Fruit fly (Drosophila melanogaster) S2 (cell line): ENCODE results near the gene Aos1.
"Not testable (repeated sequence)": the region's sequence is repeated elsewhere in the genome, so short reads cannot be mapped to it uniquely, and the experiment has no call there.

Experiments used
- CG8478 ChIP-seq: fragments of >200 bp; optimal IDR thresholded peaks from 2 replicates; lab custom pipeline; 2018
- CTCF ChIP-seq, 2 experiments: fragments of >200 bp; optimal IDR thresholded peaks; 2 replicates each; lab custom pipeline; 2018

The Aos1 gene

DNA sequence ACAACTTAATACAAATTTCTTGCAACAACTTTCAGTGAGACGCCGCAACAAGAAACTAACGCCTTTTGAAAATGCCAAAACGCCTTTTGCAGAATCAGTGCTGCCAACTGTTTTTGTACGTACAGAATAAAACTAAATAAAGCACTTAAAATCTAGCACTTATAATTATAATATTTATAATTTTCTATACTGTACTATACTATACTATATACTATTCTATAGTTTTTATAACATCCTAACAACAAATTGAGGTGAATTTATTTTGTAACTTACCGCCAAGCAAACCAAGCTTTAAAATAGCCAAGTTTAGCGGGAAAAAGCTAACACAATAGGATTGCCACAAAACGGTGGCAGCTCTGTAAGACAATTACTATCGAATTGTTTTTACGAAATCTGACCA is at the start of gene Aos1, which contains the start of gene Srlp:
Aos1 (minus strand) TSS at position 59 of the 400 bp plus-strand sequence.
Srlp (plus strand) TSS at position 335 of the 400 bp plus-strand sequence.
- TF ChIP-seq CG8478 (lab: Kevin White, UChicago) (no peak), CTCF (optimal IDR thresholded peaks at IDR 0.05; lab: Kevin White, UChicago) (no peak)

DNA sequence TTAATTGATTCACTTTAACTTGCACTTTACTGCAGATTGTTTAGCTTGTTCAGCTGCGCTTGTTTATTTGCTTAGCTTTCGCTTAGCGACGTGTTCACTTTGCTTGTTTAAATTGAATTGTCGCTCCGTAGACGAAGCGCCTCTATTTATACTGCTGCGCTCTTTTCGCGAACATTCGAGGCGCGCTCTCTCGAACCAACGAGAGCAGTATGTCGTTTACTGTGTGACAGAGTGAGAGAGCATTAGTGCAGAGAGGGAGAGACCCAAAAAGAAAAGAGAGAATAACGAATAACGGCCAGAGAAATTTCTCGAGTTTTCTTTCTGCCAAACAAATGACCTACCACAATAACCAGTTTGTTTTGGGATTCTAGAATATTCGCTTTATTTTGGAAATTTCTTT is 34.1 kb upstream of the Aos1 start, which contains the start of gene Hsp70Ba:
Hsp70Ba (minus strand) TSS at position 102 of the 400 bp plus-strand sequence.
- TF ChIP-seq CTCF (optimal IDR thresholded peaks at IDR 0.05; lab: Kevin White, UChicago); CG8478 (lab: Kevin White, UChicago): not testable (repeated sequence)

DNA sequence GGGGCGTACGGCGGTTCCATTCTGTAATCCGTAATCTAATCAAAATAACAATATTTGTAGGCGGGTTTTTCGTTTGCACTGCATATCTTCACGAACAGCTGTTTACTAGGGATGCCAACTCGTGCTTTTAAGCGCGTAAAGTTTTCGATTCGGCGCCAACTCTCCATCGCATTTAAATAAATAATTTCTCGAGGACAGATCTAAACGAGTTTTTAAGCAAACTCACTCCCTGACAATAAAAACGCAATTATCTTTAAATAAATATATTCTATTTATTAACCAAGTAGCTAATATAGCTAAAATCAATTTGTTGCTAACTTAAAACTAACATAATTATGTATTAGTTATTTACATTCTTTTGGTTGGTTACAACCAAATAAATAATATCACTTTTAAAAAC is 31.6 kb upstream of the Aos1 start, which contains the start of gene CG5608:
CG5608 (minus strand) TSS at position 101 of the 400 bp plus-strand sequence.
- not testable (repeated sequence) for TF ChIP-seq CTCF (optimal IDR thresholded peaks at IDR 0.05; lab: Kevin White, UChicago); CG8478 (lab: Kevin White, UChicago)

DNA sequence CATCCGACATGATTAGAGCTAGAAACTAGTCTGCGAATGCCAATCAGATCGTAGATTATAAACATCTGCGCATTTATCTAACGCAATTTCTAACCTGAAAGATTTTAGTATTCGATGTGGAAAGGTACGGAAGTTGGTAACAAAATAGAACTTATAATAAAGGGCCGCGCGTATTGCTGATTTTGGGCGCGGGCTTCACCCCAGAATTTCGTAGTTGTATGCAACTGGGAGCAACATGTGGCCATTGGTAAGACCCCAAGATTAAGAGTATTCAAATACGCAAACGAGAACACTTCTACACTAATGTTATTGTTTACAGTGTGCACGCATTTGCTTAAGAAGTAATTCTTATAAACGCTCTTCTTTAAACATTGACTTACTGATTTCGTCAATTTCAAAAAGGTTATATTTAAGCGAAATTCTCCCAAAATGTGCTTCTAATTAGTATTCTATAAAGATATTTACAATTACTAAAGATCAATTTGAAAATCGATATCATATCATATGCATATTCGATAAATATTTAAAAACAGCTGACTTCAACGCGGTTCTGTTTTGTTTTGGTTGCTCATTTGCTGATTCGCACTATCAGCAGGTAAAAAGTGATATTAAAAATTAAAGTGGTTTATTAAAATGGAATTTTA is 26.4 kb upstream of the Aos1 start, which contains the start of the genes CG5961 and Polr3C:
CG5961 (minus strand) TSS at position 416 of the 644 bp plus-strand sequence.
Polr3C (plus strand) TSS at position 536 of the 644 bp plus-strand sequence.
- no peak for TF ChIP-seq CG8478 (lab: Kevin White, UChicago)

DNA sequence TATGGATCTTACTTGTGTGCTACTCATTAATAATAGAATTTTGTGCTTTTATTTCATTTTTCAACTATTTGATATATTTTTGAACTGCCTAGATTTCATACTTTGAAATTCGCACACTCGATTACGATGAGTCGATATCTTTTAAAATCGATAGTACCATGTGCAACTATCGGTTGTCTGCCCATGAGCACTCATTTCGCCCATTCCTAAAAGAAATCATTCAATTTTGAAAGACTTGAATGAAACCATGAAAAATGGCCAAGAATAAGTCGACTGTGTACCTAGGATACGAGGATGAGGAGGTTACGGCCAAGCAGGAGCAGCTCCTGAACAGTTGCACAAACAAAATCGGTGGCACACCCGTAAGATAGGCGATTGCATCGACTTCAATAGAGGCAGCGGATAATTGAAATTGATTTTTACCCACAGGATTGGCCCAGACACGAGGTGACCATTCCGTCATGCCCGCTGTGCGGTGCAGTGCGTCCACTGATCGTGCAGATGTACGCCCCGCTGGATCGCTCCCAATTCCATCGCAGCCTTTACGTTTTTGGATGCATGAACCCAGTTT is 22.8 kb upstream of the Aos1 start, which contains the start of gene trus:
trus (plus strand) TSS at position 204 of the 571 bp plus-strand sequence.
- TF ChIP-seq CG8478 (lab: Kevin White, UChicago) (no peak), CTCF (optimal IDR thresholded peaks at IDR 0.05; lab: Kevin White, UChicago) (no peak)

DNA sequence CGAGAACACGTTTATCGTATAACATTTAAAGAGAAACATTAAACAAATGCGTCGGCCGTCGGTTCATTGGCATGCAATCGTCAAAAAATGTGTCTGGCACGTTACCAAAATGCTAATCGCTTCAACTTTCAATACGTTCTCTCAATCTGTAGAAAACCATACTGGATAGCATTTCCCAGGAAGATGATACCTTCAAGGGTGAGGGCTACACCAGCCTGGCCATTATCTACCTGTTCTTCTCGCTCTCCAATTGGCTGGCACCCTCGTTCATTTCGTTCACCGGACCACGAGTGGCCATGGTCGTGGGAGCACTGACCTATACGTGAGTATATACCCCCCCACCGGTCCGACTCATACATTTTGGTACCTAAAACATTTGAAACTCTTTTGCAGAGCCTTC is 20.9 kb upstream of the Aos1 start:
- TF ChIP-seq CTCF (optimal IDR thresholded peaks at IDR 0.05; lab: Kevin White, UChicago) (no peak), CG8478 (lab: Kevin White, UChicago) (no peak)

DNA sequence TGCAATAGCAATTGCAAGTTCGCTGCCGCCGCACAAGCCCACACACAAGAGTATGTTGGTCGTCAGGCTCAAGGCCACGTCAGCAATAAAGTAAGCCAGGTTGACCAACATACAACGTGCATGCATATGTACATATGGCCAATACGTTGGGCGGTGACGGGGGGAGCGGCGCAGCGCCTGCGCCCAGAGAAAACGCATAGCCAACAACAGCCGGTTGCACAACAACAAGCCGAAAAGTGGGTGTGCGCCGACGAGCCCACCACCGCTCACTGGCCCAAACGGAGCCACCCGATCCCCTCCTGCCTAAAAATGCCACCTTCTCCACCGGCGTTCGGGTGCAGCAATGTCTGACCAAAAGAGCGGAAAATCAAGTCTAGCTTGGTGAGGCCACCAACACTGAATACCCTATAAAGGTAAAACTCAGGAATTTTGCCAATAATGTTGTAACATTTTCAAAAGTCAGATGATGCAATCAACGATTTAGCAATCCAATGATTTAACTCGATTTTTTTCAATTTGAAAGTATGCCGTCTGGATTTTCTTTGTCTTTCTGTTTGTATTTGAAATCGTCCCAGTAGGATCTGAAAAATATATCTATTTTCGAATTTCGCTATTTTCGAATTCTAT is 18.4 kb upstream of the Aos1 start, which contains the start of gene CG5509:
CG5509 (plus strand) TSS at position 577 of the 627 bp plus-strand sequence.
- no peak for TF ChIP-seq CTCF (optimal IDR thresholded peaks at IDR 0.05; lab: Kevin White, UChicago)
- TF ChIP-seq CG8478 (lab: Kevin White, UChicago), result no peak

DNA sequence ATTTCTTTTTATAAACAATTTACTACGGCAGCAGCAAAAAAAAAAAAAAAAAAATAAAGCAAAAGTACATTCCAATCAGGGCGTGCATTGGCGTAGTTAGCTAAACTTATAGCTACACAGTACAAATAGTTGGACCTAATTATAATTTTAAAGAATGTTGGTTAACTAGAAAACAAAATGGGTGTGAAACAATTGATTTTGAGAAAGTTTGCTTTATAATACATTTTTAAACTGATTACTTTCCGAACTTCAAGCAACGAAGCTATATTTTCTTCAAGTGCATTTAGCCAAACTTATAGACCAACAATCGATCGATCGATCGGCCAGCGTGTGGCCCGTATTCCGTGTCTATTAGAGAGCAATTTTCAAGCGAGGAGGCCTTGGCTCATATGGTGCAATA is 17.8 kb upstream of the Aos1 start:
- no peak for TF ChIP-seq CG8478 (lab: Kevin White, UChicago)
- TF ChIP-seq CTCF (optimal IDR thresholded peaks at IDR 0.05; lab: Kevin White, UChicago), result no peak

DNA sequence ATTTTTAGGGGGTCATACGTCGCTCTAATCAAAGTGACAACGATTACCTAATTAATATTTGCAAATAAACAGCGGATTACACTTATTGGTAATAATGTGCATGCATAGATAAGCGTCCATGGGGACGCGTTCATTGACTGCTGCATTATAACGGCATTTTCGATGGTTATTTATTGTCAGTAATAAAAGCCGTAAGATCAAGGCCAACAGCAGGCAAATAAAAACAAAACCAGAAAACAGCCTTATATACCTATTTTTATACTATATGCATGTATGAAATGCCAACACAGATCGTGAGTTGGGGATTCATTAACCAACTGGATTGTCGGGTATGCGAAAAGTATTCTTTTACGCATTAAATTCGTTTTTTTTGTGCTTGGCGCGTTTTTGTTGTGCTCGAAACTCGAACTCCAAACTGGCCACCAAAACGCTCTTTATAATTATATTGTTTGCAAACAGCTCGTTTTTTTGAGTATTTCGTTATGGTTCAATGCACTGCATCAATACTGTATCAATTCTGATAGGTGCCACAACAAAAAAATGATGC is 17.2 kb upstream of the Aos1 start:
- TF ChIP-seq CG8478 (lab: Kevin White, UChicago) (no peak), CTCF (optimal IDR thresholded peaks at IDR 0.05; lab: Kevin White, UChicago) (no peak)

DNA sequence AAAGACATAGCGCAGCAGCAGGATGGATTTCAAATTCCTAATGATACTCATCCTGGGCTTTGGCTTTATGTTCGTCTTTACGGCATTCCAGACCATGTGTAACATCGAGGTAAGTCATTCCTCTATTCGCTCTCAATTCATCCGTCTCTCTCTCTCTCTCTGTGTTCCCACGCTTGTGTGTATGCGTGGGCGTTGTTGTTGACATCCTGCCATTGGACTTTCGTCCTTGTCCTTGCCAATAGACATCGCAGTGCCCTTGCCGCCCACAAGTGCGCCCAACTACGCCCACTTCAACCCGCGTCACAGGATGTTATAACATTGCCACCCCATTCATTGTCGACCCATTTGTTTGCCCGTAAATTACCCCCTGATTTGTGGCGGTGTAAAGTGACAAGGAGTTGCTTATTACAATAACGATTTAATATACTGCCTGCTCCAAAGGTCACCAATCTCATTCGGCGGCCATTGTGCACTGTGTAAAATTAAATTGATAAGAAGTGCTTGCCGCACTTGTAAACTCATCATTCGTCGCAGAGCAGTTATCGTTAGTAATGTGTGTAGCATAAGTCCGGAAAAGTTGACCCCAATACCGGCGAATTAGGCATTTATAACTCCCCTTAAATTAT is 16.1 kb upstream of the Aos1 start:
- TF ChIP-seq CTCF (optimal IDR thresholded peaks at IDR 0.05; lab: Kevin White, UChicago) (no peak), CG8478 (lab: Kevin White, UChicago) (no peak)

DNA sequence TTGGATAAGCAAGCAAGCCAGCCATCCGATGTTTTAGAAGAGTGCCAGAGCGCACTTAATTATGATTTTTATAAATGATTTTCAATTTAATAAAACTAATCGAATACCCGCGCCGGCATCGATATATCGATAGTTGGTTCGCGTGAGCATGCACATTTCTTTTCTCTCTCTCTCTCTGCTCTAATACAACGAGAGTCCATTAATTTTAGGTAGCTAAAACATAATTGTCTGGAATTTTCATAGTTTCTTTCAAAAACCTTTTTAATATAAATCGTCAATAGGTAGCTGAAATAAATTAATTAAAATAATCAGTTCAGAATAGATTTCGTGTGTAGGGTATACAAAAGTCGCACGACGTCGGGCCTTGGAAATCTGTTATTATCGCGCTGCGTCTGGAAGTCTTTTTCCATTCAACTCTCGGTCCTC is 15.3 kb upstream of the Aos1 start, which contains the start of gene CG18549:
CG18549 (plus strand) TSS at position 408 of the 426 bp plus-strand sequence.
- TF ChIP-seq CG8478 (lab: Kevin White, UChicago) (no peak), CTCF (optimal IDR thresholded peaks at IDR 0.05; lab: Kevin White, UChicago) (no peak)

DNA sequence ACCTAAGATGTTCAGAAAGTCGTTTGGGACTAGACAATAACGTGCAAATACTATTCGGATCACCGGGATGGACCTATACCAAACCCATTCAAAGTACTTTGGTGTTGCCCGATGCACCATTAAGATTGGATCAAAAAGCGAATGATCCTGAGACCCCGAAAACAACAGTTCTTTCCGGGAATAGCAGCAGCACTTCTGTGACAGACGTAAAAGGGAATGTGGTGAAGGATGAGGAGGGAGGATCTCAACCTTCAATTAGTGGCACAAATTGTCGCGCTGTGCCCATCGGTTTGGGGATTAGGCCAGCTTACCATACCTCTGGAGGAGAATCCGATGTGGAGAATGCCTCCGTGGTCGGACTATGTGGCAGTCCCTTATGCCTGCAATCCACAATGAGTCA is 14.7 kb upstream of the Aos1 start:
- TF ChIP-seq CTCF (optimal IDR thresholded peaks at IDR 0.05; lab: Kevin White, UChicago), result no peak
- no peak for TF ChIP-seq CG8478 (lab: Kevin White, UChicago)

DNA sequence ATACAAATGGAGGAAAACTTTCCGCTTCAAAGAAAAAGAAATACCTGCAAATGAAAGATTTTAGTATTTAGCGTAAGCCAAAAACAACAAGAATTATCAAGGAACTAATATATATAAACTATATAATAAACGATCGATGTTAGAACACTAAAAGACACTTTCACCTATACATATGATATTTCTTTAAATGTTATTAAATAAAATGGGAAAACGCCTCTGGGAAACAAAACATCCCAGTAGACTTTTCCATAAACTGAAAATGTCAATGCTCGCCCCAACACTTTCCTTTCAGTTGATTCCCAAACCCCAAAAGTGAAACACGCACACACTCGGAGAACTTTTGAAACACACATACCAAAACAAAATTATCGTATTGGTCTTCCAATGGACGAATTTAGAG is 13.7 kb upstream of the Aos1 start, which contains the start of gene vrs:
vrs (plus strand) TSS at position 301 of the 400 bp plus-strand sequence.
- TF ChIP-seq CG8478 (lab: Kevin White, UChicago), result no peak
- no peak for TF ChIP-seq CTCF (optimal IDR thresholded peaks at IDR 0.05; lab: Kevin White, UChicago)

DNA sequence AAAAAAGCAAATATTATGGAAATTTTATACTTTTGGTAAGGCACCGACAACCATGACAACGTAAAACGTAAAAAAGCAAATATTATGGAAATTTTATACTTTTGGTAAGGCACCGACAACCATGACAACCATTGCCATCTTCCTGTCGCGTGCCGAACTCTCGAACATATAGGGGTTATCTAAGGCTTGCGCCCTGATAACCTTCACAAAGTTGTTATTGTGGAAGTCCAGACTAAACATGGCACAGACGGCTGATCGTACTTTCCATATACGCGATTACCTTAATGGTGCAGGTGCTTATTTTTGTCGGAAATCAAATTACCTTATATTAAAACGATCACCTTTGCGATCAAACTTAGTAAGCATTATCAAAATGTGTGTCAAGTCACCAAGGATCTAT is 11.8 kb upstream of the Aos1 start:
- TF ChIP-seq CG8478 (lab: Kevin White, UChicago) (no peak), CTCF (optimal IDR thresholded peaks at IDR 0.05; lab: Kevin White, UChicago) (no peak)
